Worm (Caenorhabditis elegans) whole organism, late embryonic: ENCODE data around the gene cah-4.

Experiments used
- ceh-19 ChIP-seq: fragments of 200-800 bp; sonication (Bioruptor generic); optimal IDR thresholded peaks from 2 replicates; lab custom pipeline; 2018; ENCODE audit warnings: mild to moderate bottlenecking, missing genetic modification characterization, missing compliant biosample characterization
- ceh-2 ChIP-seq: sonication (generic microtip); optimal IDR thresholded peaks from 2 replicates; lab custom pipeline; 2016; ENCODE audit warnings: missing genotype, missing genetic modification characterization, missing compliant biosample characterization
- fkh-10 ChIP-seq: fragments of 150-350 bp; optimal IDR thresholded peaks from 2 replicates; lab custom pipeline; 2014; ENCODE audit warnings: missing biosample characterization, missing genetic modification reagents, missing genetic modification characterization
- hlh-13 ChIP-seq: fragments of 200-800 bp; sonication (Bioruptor generic); optimal IDR thresholded peaks from 2 replicates; lab custom pipeline; 2018; ENCODE audit warnings: mild to moderate bottlenecking, missing genetic modification characterization, missing compliant biosample characterization
- tbx-7 ChIP-seq: sonication (generic microtip); optimal IDR thresholded peaks from 2 replicates; lab custom pipeline; 2016; ENCODE audit warnings: missing genotype, missing genetic modification characterization, missing compliant biosample characterization

DNA sequence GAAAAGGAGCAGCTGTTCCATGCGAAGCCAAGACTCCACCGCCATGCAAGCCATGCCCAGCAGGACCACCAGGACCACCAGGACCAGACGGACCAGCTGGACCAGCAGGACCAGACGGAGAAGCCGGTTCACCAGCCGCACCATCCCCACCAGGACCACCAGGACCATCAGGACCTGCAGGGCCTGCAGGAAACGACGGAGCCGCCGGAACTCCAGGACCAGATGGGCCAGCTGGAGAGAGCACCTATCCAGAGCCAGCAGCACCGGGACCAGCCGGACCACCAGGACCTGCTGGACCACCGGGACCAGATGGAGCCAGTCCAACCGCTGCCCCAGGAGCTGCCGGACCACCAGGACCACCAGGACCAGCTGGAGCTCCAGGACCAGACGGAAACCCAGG lies 49.6 kb downstream of the cah-4 start:
- TF ChIP-seq hlh-13 (GFP tag; lab: Kevin White, UChicago) = no peak
- TF ChIP-seq ceh-19 = no peak
- no peak for TF ChIP-seq fkh-10 (GFP tag; lab: Kevin White, UChicago)
- TF ChIP-seq tbx-7 (tag; lab: Kevin White, UChicago) = no peak
- TF ChIP-seq ceh-2 (tag; lab: Kevin White, UChicago) = no peak
